Worm (Caenorhabditis elegans) whole organism, early embryonic: ENCODE measurements around the gene C05E4.15.

Experiments
- B0310.2 ChIP-seq: sonication (generic microtip); optimal IDR thresholded peaks from 2 replicates; lab custom pipeline; 2016; ENCODE audit warnings: mild to moderate bottlenecking, missing genetic modification characterization, missing compliant biosample characterization
- F13C5.2 ChIP-seq: sonication (generic microtip); optimal IDR thresholded peaks from 2 replicates; lab custom pipeline; 2017; ENCODE audit warnings: mild to moderate bottlenecking, missing genetic modification characterization, inconsistent platforms, missing compliant biosample characterization
- aly-1 ChIP-seq: sonication (generic microtip); optimal IDR thresholded peaks from 2 replicates; lab custom pipeline; 2016; ENCODE audit warnings: missing genetic modification characterization, missing compliant biosample characterization
- ama-1 ChIP-seq: fragments of 150-350 bp; optimal IDR thresholded peaks from 2 replicates; lab custom pipeline; 2014
- ceh-13 ChIP-seq: fragments of 200-800 bp; sonication (Bioruptor generic); optimal IDR thresholded peaks from 2 replicates; lab custom pipeline; 2018; ENCODE audit warnings: mild to moderate bottlenecking, missing genetic modification characterization, missing compliant biosample characterization
- ceh-36 ChIP-seq: sonication (generic microtip); optimal IDR thresholded peaks from 2 replicates; lab custom pipeline; 2016; ENCODE audit warnings: missing genetic modification characterization, inconsistent platforms, missing compliant biosample characterization
- ets-7 ChIP-seq: sonication (generic microtip); optimal IDR thresholded peaks from 2 replicates; lab custom pipeline; 2016; ENCODE audit warnings: missing genotype, missing genetic modification characterization, missing compliant biosample characterization
- flt-1 ChIP-seq: fragments of 200-800 bp; sonication (Bioruptor generic); IDR thresholded peaks from 2 replicates; pipeline ENCODE4 v1.3.6; 2022; ENCODE audit warnings: missing genetic modification characterization, missing compliant biosample characterization
- hmbx-1 ChIP-seq: sonication (generic microtip); optimal IDR thresholded peaks from 2 replicates; lab custom pipeline; 2016; ENCODE audit warnings: mild to moderate bottlenecking, missing genetic modification characterization, missing compliant biosample characterization
- hmg-4 ChIP-seq: fragments of 200-800 bp; sonication (Bioruptor generic); optimal IDR thresholded peaks from 2 replicates; lab custom pipeline; 2018; ENCODE audit warnings: mild to moderate bottlenecking, missing genetic modification characterization, missing compliant biosample characterization
- hnd-1 ChIP-seq: sonication (generic microtip); optimal IDR thresholded peaks from 2 replicates; lab custom pipeline; 2016; ENCODE audit warnings: missing genetic modification characterization, missing compliant biosample characterization
- pes-1 ChIP-seq: fragments of 200-800 bp; sonication (Bioruptor generic); IDR thresholded peaks from 2 replicates; pipeline ENCODE4 v1.3.6; 2022; ENCODE audit warnings: missing genetic modification reagents, missing genetic modification characterization, missing compliant biosample characterization
- scrt-1 ChIP-seq: fragments of 200-800 bp; sonication (Bioruptor generic); IDR thresholded peaks from 2 replicates; pipeline ENCODE4 v1.3.6; 2022; ENCODE audit warnings: missing genetic modification characterization, missing compliant biosample characterization
- sea-1 ChIP-seq: fragments of 200-800 bp; sonication (Bioruptor generic); conservative IDR thresholded peaks from 2 replicates; pipeline ENCODE4 v1.3.6; 2022; ENCODE audit warnings: missing genetic modification characterization, missing compliant biosample characterization
- tbx-11 ChIP-seq: fragments of 200-800 bp; sonication (Bioruptor generic); IDR thresholded peaks from 2 replicates; pipeline ENCODE4 v1.3.6; 2022; ENCODE audit warnings: missing genetic modification characterization, missing compliant biosample characterization
- tbx-37 ChIP-seq: fragments of 200-800 bp; sonication (Bioruptor generic); conservative IDR thresholded peaks from 2 replicates; pipeline ENCODE4 v1.3.6; 2022; ENCODE audit warnings: missing genetic modification reagents, missing genetic modification characterization, missing compliant biosample characterization
- tra-4 ChIP-seq: sonication (generic microtip); optimal IDR thresholded peaks from 2 replicates; lab custom pipeline; 2017; ENCODE audit warnings: missing genetic modification characterization, missing compliant biosample characterization

C05E4.15 gene

ce11 chrV:761235-761634 is at the start of gene C05E4.15:
TSS of gene C05E4.15 (minus strand) at chrV:761335.
- TF ChIP-seq scrt-1, result no peak
- no peak for TF ChIP-seq F13C5.2 (tag; lab: Kevin White, UChicago)
- TF ChIP-seq tra-4 (tag; lab: Kevin White, UChicago), result no peak
- no peak for TF ChIP-seq pes-1 (GFP tag; lab: Robert Waterston, UW)
- no peak for TF ChIP-seq ets-7 (tag; lab: Kevin White, UChicago)
- TF ChIP-seq tbx-37, result no peak
- no peak for TF ChIP-seq ceh-13 (GFP tag; lab: Kevin White, UChicago)
- TF ChIP-seq aly-1 (tag; lab: Kevin White, UChicago), result no peak
- TF ChIP-seq ama-1, result no peak
- TF ChIP-seq hmg-4 (GFP tag; lab: Kevin White, UChicago), result no peak
- TF ChIP-seq hmbx-1 (tag; lab: Kevin White, UChicago), result no peak
- TF ChIP-seq tbx-11 (GFP tag; lab: Robert Waterston, UW), result no peak
- TF ChIP-seq ceh-36 (tag; lab: Kevin White, UChicago), result no peak
- TF ChIP-seq sea-1 (GFP tag; lab: Robert Waterston, UW), result no peak
- no peak for TF ChIP-seq B0310.2
- TF ChIP-seq flt-1 (GFP tag; lab: Robert Waterston, UW), result no peak
- no peak for TF ChIP-seq hnd-1

- TF ChIP-seq F13C5.2 (tag; lab: Kevin White, UChicago) (no peak), tbx-37 (no peak), flt-1 (GFP tag; lab: Robert Waterston, UW) (no peak), ets-7 (tag; lab: Kevin White, UChicago) (no peak), aly-1 (tag; lab: Kevin White, UChicago) (no peak), ama-1 (no peak), hmg-4 (GFP tag; lab: Kevin White, UChicago) (no peak), hnd-1 (no peak), tra-4 (tag; lab: Kevin White, UChicago) (no peak), sea-1 (GFP tag; lab: Robert Waterston, UW) (no peak), B0310.2 (no peak), scrt-1 (no peak), ceh-36 (tag; lab: Kevin White, UChicago) (no peak)
Measured at ce11 chrV:810281-810862, 49.2 kb upstream of the C05E4.15 start, which contains the start of gene R13D11.4. TSS of gene R13D11.4 (plus strand) at chrV:810812.

DNA sequence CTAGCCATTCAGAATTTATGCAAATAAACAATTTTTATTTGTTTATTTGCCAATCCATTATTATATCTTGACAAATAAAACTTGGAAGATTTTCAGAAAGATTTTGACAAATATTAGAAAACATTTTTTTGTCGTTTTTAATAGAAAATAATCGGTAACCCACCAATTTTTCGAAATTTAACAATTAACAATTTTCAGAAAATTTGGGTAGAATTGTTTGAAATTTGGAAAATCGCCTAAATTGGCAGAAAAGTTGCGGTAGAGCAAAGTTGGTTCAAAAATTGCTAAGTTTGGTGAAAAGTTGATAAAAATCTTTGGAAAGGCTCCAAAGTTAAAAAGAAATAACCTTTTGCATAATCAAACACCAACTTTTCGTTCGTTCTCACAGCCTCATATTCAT is 47.1 kb upstream of the C05E4.15 start:
- TF ChIP-seq ama-1, result no peak
- no peak for TF ChIP-seq flt-1 (GFP tag; lab: Robert Waterston, UW)
- TF ChIP-seq pes-1 (GFP tag; lab: Robert Waterston, UW), result no peak
- TF ChIP-seq B0310.2, result no peak
- TF ChIP-seq F13C5.2 (tag; lab: Kevin White, UChicago), result no peak
- no peak for TF ChIP-seq aly-1 (tag; lab: Kevin White, UChicago)
- TF ChIP-seq scrt-1, result no peak
- TF ChIP-seq ceh-36 (tag; lab: Kevin White, UChicago), result no peak
- TF ChIP-seq ets-7 (tag; lab: Kevin White, UChicago), result no peak
- no peak for TF ChIP-seq tra-4 (tag; lab: Kevin White, UChicago)
- TF ChIP-seq hmg-4 (GFP tag; lab: Kevin White, UChicago), result no peak

DNA sequence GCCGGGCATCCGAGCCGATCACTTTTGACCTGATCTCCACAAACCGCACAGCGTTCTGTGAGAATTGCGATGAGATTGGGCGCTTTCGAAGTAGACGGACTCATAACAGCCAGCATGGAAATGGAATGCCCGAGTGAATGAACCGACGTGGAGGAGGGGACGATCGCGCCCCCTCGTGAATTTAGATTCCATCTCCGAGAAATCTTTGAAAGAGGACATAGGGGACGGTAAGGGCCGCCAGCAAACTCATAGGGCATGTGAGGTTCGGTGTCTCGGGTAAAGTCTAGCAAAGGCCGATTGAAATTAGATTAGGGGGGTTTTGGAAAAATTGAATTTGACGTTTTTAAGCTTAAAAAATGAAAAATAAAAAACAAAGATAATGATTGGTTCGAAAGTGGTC is 43.4 kb upstream of the C05E4.15 start, which contains the start of gene nhr-270:
Gene nhr-270 (minus strand): TSS at position 257 of the 400 bp plus-strand sequence.
- TF ChIP-seq tbx-11 (GFP tag; lab: Robert Waterston, UW) (no peak), B0310.2 (no peak), tra-4 (tag; lab: Kevin White, UChicago) (no peak), ceh-13 (GFP tag; lab: Kevin White, UChicago) (no peak), pes-1 (GFP tag; lab: Robert Waterston, UW) (no peak), flt-1 (GFP tag; lab: Robert Waterston, UW) (no peak), tbx-37 (no peak), aly-1 (tag; lab: Kevin White, UChicago) (no peak), F13C5.2 (tag; lab: Kevin White, UChicago) (no peak), ets-7 (tag; lab: Kevin White, UChicago) (no peak), scrt-1 (no peak), ceh-36 (tag; lab: Kevin White, UChicago) (no peak), hnd-1 (no peak), ama-1 (no peak), sea-1 (GFP tag; lab: Robert Waterston, UW) (no peak)

- TF ChIP-seq ceh-13 (GFP tag; lab: Kevin White, UChicago) (no peak), pes-1 (GFP tag; lab: Robert Waterston, UW) (no peak), B0310.2 (no peak), flt-1 (GFP tag; lab: Robert Waterston, UW) (no peak), ama-1 (no peak), hnd-1 (no peak), scrt-1 (no peak), tra-4 (tag; lab: Kevin White, UChicago) (no peak), ceh-36 (tag; lab: Kevin White, UChicago) (no peak), tbx-11 (GFP tag; lab: Robert Waterston, UW) (no peak), ets-7 (tag; lab: Kevin White, UChicago) (no peak), hmbx-1 (tag; lab: Kevin White, UChicago) (no peak), sea-1 (GFP tag; lab: Robert Waterston, UW) (no peak), F13C5.2 (tag; lab: Kevin White, UChicago) (no peak), aly-1 (tag; lab: Kevin White, UChicago) (no peak), tbx-37 (no peak), hmg-4 (GFP tag; lab: Kevin White, UChicago) (no peak)
Measured at ce11 chrV:803472-803871, 42.3 kb upstream of the C05E4.15 start.

DNA sequence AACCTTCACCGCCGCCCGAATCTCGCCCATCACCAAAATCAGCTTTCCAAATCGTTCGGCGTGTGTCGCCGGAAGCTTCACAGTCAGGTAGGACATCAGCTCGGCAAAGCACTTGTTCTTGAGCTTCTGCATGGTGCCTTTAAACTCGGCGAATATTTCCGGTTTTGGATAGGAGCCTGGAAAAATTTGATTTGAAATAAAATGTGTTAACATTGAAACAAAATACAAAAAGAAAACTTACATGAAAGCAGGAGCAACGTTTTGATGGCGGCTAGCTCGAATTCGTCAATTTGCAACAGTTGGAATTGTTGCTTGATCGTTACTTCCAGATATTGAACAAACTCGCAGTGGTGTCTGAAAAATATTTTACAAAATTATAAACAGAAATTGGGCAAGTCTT is 41.6 kb upstream of the C05E4.15 start:
- TF ChIP-seq tbx-11 (GFP tag; lab: Robert Waterston, UW), result no peak
- TF ChIP-seq hmbx-1 (tag; lab: Kevin White, UChicago), result no peak
- TF ChIP-seq tra-4 (tag; lab: Kevin White, UChicago), result no peak
- no peak for TF ChIP-seq scrt-1
- TF ChIP-seq ceh-13 (GFP tag; lab: Kevin White, UChicago), result no peak
- TF ChIP-seq hmg-4 (GFP tag; lab: Kevin White, UChicago), result no peak
- TF ChIP-seq ets-7 (tag; lab: Kevin White, UChicago), result no peak
- no peak for TF ChIP-seq flt-1 (GFP tag; lab: Robert Waterston, UW)
- no peak for TF ChIP-seq sea-1 (GFP tag; lab: Robert Waterston, UW)
- no peak for TF ChIP-seq aly-1 (tag; lab: Kevin White, UChicago)
- TF ChIP-seq ceh-36 (tag; lab: Kevin White, UChicago), result no peak
- no peak for TF ChIP-seq hnd-1
- TF ChIP-seq pes-1 (GFP tag; lab: Robert Waterston, UW), result no peak
- TF ChIP-seq tbx-37, result no peak
- TF ChIP-seq ama-1, result no peak
- no peak for TF ChIP-seq B0310.2
- no peak for TF ChIP-seq F13C5.2 (tag; lab: Kevin White, UChicago)
